Worm (Caenorhabditis elegans) whole organism, mixed stage, embryonic: ENCODE results near the gene clec-7.
"Not testable (repeated sequence)": the region's sequence is repeated elsewhere in the genome, so short reads cannot be mapped to it uniquely, and the experiment has no call there.

Source experiments
- bed-3 ChIP-seq: fragments of 200-800 bp; sonication (Bioruptor generic); optimal IDR thresholded peaks from 3 replicates; lab custom pipeline; 2018; ENCODE audit warnings: mild to moderate bottlenecking, missing genetic modification characterization, moderate library complexity, missing compliant biosample characterization
- blmp-1 ChIP-seq: fragments of 150-350 bp; optimal IDR thresholded peaks from 2 replicates; lab custom pipeline; 2014; ENCODE audit warnings: missing biosample characterization, missing genetic modification characterization
- ceh-43 ChIP-seq: fragments of 200-800 bp; sonication (Bioruptor generic); optimal IDR thresholded peaks from 2 replicates; lab custom pipeline; 2018; ENCODE audit warnings: mild to moderate bottlenecking, missing genetic modification characterization, moderate library complexity, missing compliant biosample characterization
- ceh-83 ChIP-seq: fragments of 200-800 bp; sonication (Bioruptor generic); optimal IDR thresholded peaks from 2 replicates; lab custom pipeline; 2018; ENCODE audit warnings: mild to moderate bottlenecking, missing genetic modification characterization, missing compliant biosample characterization
- drap-1 ChIP-seq: fragments of 200-800 bp; sonication (Bioruptor generic); optimal IDR thresholded peaks from 3 replicates; lab custom pipeline; 2018; ENCODE audit warnings: mild to moderate bottlenecking, missing genetic modification characterization, missing compliant biosample characterization
- elt-1 ChIP-seq: sonication (generic microtip); optimal IDR thresholded peaks from 2 replicates; lab custom pipeline; 2017; ENCODE audit warnings: missing genetic modification characterization, mild to moderate bottlenecking, missing compliant biosample characterization, antibody characterized with exemption, moderate library complexity, borderline replicate concordance; ENCODE audit not compliant: insufficient read depth
- elt-3 ChIP-seq: fragments of 150-350 bp; optimal IDR thresholded peaks from 2 replicates; lab custom pipeline; 2014; ENCODE audit warnings: missing biosample characterization, missing genetic modification characterization
- flh-1 ChIP-seq: fragments of 200-800 bp; sonication (Bioruptor generic); optimal IDR thresholded peaks from 2 replicates; lab custom pipeline; 2018; ENCODE audit warnings: mild to moderate bottlenecking, missing genetic modification characterization, moderate library complexity, missing compliant biosample characterization
- ham-2 ChIP-seq: fragments of 200-800 bp; sonication (Bioruptor generic); optimal IDR thresholded peaks from 2 replicates; lab custom pipeline; 2018; ENCODE audit warnings: mild to moderate bottlenecking, missing genetic modification characterization, missing compliant biosample characterization
- hlh-1 ChIP-seq: fragments of 150-350 bp; optimal IDR thresholded peaks from 2 replicates; lab custom pipeline; 2014; ENCODE audit warnings: missing biosample characterization, missing genetic modification reagents, missing genetic modification characterization
- lin-13 ChIP-seq: fragments of 150-350 bp; optimal IDR thresholded peaks from 2 replicates; lab custom pipeline; 2014; ENCODE audit warnings: missing biosample characterization, missing genetic modification characterization
- lin-32 ChIP-seq: fragments of 200-800 bp; sonication (Bioruptor generic); optimal IDR thresholded peaks from 2 replicates; lab custom pipeline; 2018; ENCODE audit warnings: mild to moderate bottlenecking, missing genetic modification characterization, missing compliant biosample characterization
- mab-5 ChIP-seq: fragments of 150-350 bp; optimal IDR thresholded peaks from 2 replicates; lab custom pipeline; 2014; ENCODE audit warnings: missing biosample characterization, missing genetic modification characterization
- mep-1 ChIP-seq: fragments of 150-350 bp; optimal IDR thresholded peaks from 2 replicates; lab custom pipeline; 2017; ENCODE audit warnings: missing biosample characterization, missing genetic modification reagents, missing genetic modification characterization, inconsistent platforms
- mls-2 ChIP-seq: sonication (generic microtip); optimal IDR thresholded peaks from 2 replicates; lab custom pipeline; 2016; ENCODE audit warnings: mild to moderate bottlenecking, missing genetic modification characterization, moderate library complexity, missing compliant biosample characterization
- nhr-2 ChIP-seq: fragments of 150-350 bp; optimal IDR thresholded peaks from 2 replicates; lab custom pipeline; 2014; ENCODE audit warnings: missing biosample characterization, missing genetic modification characterization
- nhr-237 ChIP-seq: fragments of 150-350 bp; optimal IDR thresholded peaks from 2 replicates; lab custom pipeline; 2014; ENCODE audit warnings: missing biosample characterization, missing genetic modification characterization
- nhr-28 ChIP-seq: fragments of 150-350 bp; optimal IDR thresholded peaks from 2 replicates; lab custom pipeline; 2014; ENCODE audit warnings: missing biosample characterization, missing genetic modification characterization
- nhr-76 ChIP-seq: sonication (generic microtip); optimal IDR thresholded peaks from 2 replicates; lab custom pipeline; 2017; ENCODE audit warnings: missing biosample characterization, missing genetic modification characterization
- pha-4 ChIP-seq: fragments of 150-350 bp; optimal IDR thresholded peaks from 2 replicates; lab custom pipeline; 2018; ENCODE audit warnings: missing biosample characterization, missing genetic modification reagents, missing genetic modification characterization
- sem-2 ChIP-seq: fragments of 200-800 bp; sonication (Bioruptor generic); optimal IDR thresholded peaks from 2 replicates; lab custom pipeline; 2018; ENCODE audit warnings: mild to moderate bottlenecking, missing genetic modification characterization, missing compliant biosample characterization
- snpc-4 ChIP-seq: fragments of 150-350 bp; optimal IDR thresholded peaks from 2 replicates; lab custom pipeline; 2014; ENCODE audit warnings: missing biosample characterization, missing genetic modification characterization
- sptf-1 ChIP-seq: sonication (generic microtip); optimal IDR thresholded peaks from 2 replicates; lab custom pipeline; 2017; ENCODE audit warnings: mild to moderate bottlenecking, missing genetic modification characterization, moderate library complexity, missing compliant biosample characterization
- tbx-8 ChIP-seq: fragments of 200-800 bp; sonication (Bioruptor generic); optimal IDR thresholded peaks from 2 replicates; lab custom pipeline; 2018; ENCODE audit warnings: mild to moderate bottlenecking, missing genetic modification characterization, moderate library complexity, missing compliant biosample characterization
- unc-39 ChIP-seq: fragments of 150-350 bp; optimal IDR thresholded peaks from 2 replicates; lab custom pipeline; 2014; ENCODE audit warnings: missing biosample characterization, missing genetic modification characterization
- unc-62 ChIP-seq: fragments of 150-350 bp; optimal IDR thresholded peaks from 2 replicates; lab custom pipeline; 2014; ENCODE audit warnings: missing biosample characterization, missing genetic modification reagents, missing genetic modification characterization
- zip-8 ChIP-seq: fragments of 150-350 bp; optimal IDR thresholded peaks from 2 replicates; lab custom pipeline; 2014; ENCODE audit warnings: missing biosample characterization, missing genetic modification characterization
- ztf-11 ChIP-seq: fragments of 150-350 bp; optimal IDR thresholded peaks from 2 replicates; lab custom pipeline; 2014; ENCODE audit warnings: missing biosample characterization, missing genetic modification characterization

The clec-7 gene

ce11 chrV:7298463-7298862 lies 29.7 kb upstream of the clec-7 start, which contains the start of gene F07G11.3:
TSS of gene F07G11.3 (plus strand) at chrV:7298763.
- no peak for TF ChIP-seq drap-1 (GFP tag; lab: Kevin White, UChicago)
- TF ChIP-seq unc-62 (GFP tag; lab: Kevin White, UChicago), result no peak
- TF ChIP-seq mep-1 (tag; lab: Kevin White, UChicago), result no peak
- no peak for TF ChIP-seq elt-3 (tag; lab: Kevin White, UChicago)
- no peak for TF ChIP-seq lin-32
- no peak for TF ChIP-seq nhr-237 (tag; lab: Kevin White, UChicago)
- no peak for TF ChIP-seq sptf-1 (tag; lab: Kevin White, UChicago)
- no peak for TF ChIP-seq snpc-4 (tag; lab: Kevin White, UChicago)
- no peak for TF ChIP-seq flh-1 (GFP tag; lab: Kevin White, UChicago)
- no peak for TF ChIP-seq ztf-11
- TF ChIP-seq pha-4 (tag; lab: Kevin White, UChicago), result no peak
- TF ChIP-seq sem-2 (GFP tag; lab: Kevin White, UChicago), result no peak

- TF ChIP-seq lin-32; snpc-4 (tag; lab: Kevin White, UChicago); nhr-237 (tag; lab: Kevin White, UChicago): not testable (repeated sequence)
Measured at ce11 chrV:7304506-7304905, 23.7 kb upstream of the clec-7 start, which contains the start of gene F07G11.2. TSS of gene F07G11.2 (plus strand) at chrV:7304806.

ce11 chrV:7307089-7307488 lies 21.1 kb upstream of the clec-7 start, which contains the start of gene F07G11.1:
TSS of gene F07G11.1 (plus strand) at chrV:7307389.
- no peak for TF ChIP-seq nhr-2 (tag; lab: Kevin White, UChicago)
- TF ChIP-seq ceh-83 (GFP tag; lab: Kevin White, UChicago), result no peak
- TF ChIP-seq ham-2 (GFP tag; lab: Kevin White, UChicago), result no peak
- TF ChIP-seq snpc-4 (tag; lab: Kevin White, UChicago), result no peak
- TF ChIP-seq hlh-1, result no peak
- no peak for TF ChIP-seq elt-3 (tag; lab: Kevin White, UChicago)
- TF ChIP-seq nhr-237 (tag; lab: Kevin White, UChicago), result no peak
- no peak for TF ChIP-seq pha-4 (tag; lab: Kevin White, UChicago)
- no peak for TF ChIP-seq mls-2 (tag; lab: Kevin White, UChicago)
- no peak for TF ChIP-seq zip-8 (tag; lab: Kevin White, UChicago)
- no peak for TF ChIP-seq mab-5
- TF ChIP-seq lin-32, result no peak
- no peak for TF ChIP-seq blmp-1
- TF ChIP-seq nhr-76 (tag; lab: Kevin White, UChicago), result no peak
- TF ChIP-seq drap-1 (GFP tag; lab: Kevin White, UChicago), result no peak

ce11 chrV:7313233-7313632 lies 15.0 kb upstream of the clec-7 start, which contains the start of gene srx-6:
TSS of gene srx-6 (minus strand) at chrV:7313333.
- TF ChIP-seq mep-1 (tag; lab: Kevin White, UChicago), result no peak
- TF ChIP-seq zip-8 (tag; lab: Kevin White, UChicago), result no peak
- TF ChIP-seq unc-39 (tag; lab: Kevin White, UChicago), result no peak
- no peak for TF ChIP-seq elt-1
- TF ChIP-seq unc-62 (GFP tag; lab: Kevin White, UChicago), result no peak
- TF ChIP-seq nhr-76 (tag; lab: Kevin White, UChicago), result no peak
- no peak for TF ChIP-seq bed-3 (GFP tag; lab: Kevin White, UChicago)

ce11 chrV:7320909-7321308 lies 7.3 kb upstream of the clec-7 start, which contains the start of gene lmd-4:
TSS of gene lmd-4 (minus strand) at chrV:7321009.
- TF ChIP-seq sem-2 (GFP tag; lab: Kevin White, UChicago) (no peak), nhr-2 (tag; lab: Kevin White, UChicago) (no peak), drap-1 (GFP tag; lab: Kevin White, UChicago) (no peak), elt-1 (no peak), blmp-1 (no peak), ztf-11 (no peak), hlh-1 (no peak), nhr-28 (tag; lab: Kevin White, UChicago) (no peak), nhr-237 (tag; lab: Kevin White, UChicago) (no peak), nhr-76 (tag; lab: Kevin White, UChicago) (no peak), elt-3 (tag; lab: Kevin White, UChicago) (no peak), snpc-4 (tag; lab: Kevin White, UChicago) (no peak), tbx-8 (GFP tag; lab: Kevin White, UChicago) (no peak), zip-8 (tag; lab: Kevin White, UChicago) (no peak), sptf-1 (tag; lab: Kevin White, UChicago) (no peak), lin-13 (tag; lab: Kevin White, UChicago) (no peak), ceh-43 (no peak), unc-62 (GFP tag; lab: Kevin White, UChicago) (no peak)
- TF ChIP-seq, all 35 proteins: peak for 0
